Worm (Caenorhabditis elegans): ENCODE results near the gene spig-4.

The spig-4 gene

ce11 chrV:14350498-14350897, 43.8 kb upstream of the spig-4 start:
- TF ChIP-seq pqm-1 (tag; optimal IDR thresholded peaks at IDR 0.05) (no peak), pha-4 (tag; optimal IDR thresholded peaks at IDR 0.05) (no peak), lin-39 (tag; optimal IDR thresholded peaks at IDR 0.05) (no peak), egl-27 (tag; optimal IDR thresholded peaks at IDR 0.05) (no peak), tbx-2 (tag; optimal IDR thresholded peaks at IDR 0.05) (no peak), daf-12 (tag; optimal IDR thresholded peaks at IDR 0.05) (no peak), lsy-12 (tag; optimal IDR thresholded peaks at IDR 0.05) (no peak), fkh-10 (GFP tag; optimal IDR thresholded peaks at IDR 0.05) (no peak), ama-1 (optimal IDR thresholded peaks at IDR 0.05) (no peak), elt-1 (tag; optimal IDR thresholded peaks at IDR 0.05) (no peak), fos-1 (tag; optimal IDR thresholded peaks at IDR 0.05) (no peak), nhr-237 (tag; optimal IDR thresholded peaks at IDR 0.05) (no peak), nhr-25 (tag; optimal IDR thresholded peaks at IDR 0.05) (no peak), eor-1 (tag; optimal IDR thresholded peaks at IDR 0.05) (no peak), ceh-28 (tag; optimal IDR thresholded peaks at IDR 0.05) (no peak), nhr-12 (tag; optimal IDR thresholded peaks at IDR 0.05) (no peak)

ce11 chrV:14347234-14347826, 40.7 kb upstream of the spig-4 start, which contains the start of gene cept-2:
TSS of gene cept-2 (plus strand) at chrV:14347766.
- TF ChIP-seq lin-39 (tag; optimal IDR thresholded peaks at IDR 0.05) (peak; percentile 88), nhr-12 (tag; optimal IDR thresholded peaks at IDR 0.05) (no peak), elt-2 (tag; optimal IDR thresholded peaks at IDR 0.05) (no peak), aly-2 (tag; optimal IDR thresholded peaks at IDR 0.05) (no peak), nhr-237 (tag; optimal IDR thresholded peaks at IDR 0.05) (no peak), ztf-11 (tag; optimal IDR thresholded peaks at IDR 0.05) (no peak), elt-3 (tag; optimal IDR thresholded peaks at IDR 0.05) (no peak), ama-1 (optimal IDR thresholded peaks at IDR 0.05) (no peak), nfya-1 (tag; optimal IDR thresholded peaks at IDR 0.05; ENCODE audit: insufficient read depth) (peak; percentile 95), unc-39 (tag; optimal IDR thresholded peaks at IDR 0.05) (no peak), snpc-4 (tag; optimal IDR thresholded peaks at IDR 0.05) (peak; percentile 92), lin-15B (tag; optimal IDR thresholded peaks at IDR 0.05) (peak; percentile 66), fos-1 (tag; optimal IDR thresholded peaks at IDR 0.05) (peak; percentile 30), nhr-23 (tag; optimal IDR thresholded peaks at IDR 0.05) (peak; percentile 97), egl-5 (tag; optimal IDR thresholded peaks at IDR 0.05) (peak; percentile 93), ceh-16 (tag; optimal IDR thresholded peaks at IDR 0.05) (no peak), pha-4 (tag; optimal IDR thresholded peaks at IDR 0.05) (peak; percentile 95), elt-1 (tag; optimal IDR thresholded peaks at IDR 0.05) (peak; percentile 62), hmg-11 (tag; optimal IDR thresholded peaks at IDR 0.05) (no peak), zag-1 (tag; optimal IDR thresholded peaks at IDR 0.05) (no peak), mml-1 (tag; optimal IDR thresholded peaks at IDR 0.05) (no peak), nhr-76 (tag; optimal IDR thresholded peaks at IDR 0.05) (no peak), skn-1 (tag; optimal IDR thresholded peaks at IDR 0.05) (peak; percentile 56), daf-12 (tag; optimal IDR thresholded peaks at IDR 0.05) (peak; percentile 55), nhr-28 (tag; optimal IDR thresholded peaks at IDR 0.05) (no peak), nhr-43 (tag; optimal IDR thresholded peaks at IDR 0.05; ENCODE audit: poor library complexity, severe bottlenecking) (peak; percentile 93), eor-1 (tag; optimal IDR thresholded peaks at IDR 0.05) (no peak), nhr-77 (tag; optimal IDR thresholded peaks at IDR 0.05) (peak; percentile 78), mdl-1 (tag; optimal IDR thresholded peaks at IDR 0.05) (peak; percentile 34), fkh-2 (tag; optimal IDR thresholded peaks at IDR 0.05) (no peak), ZK546.5 (tag; optimal IDR thresholded peaks at IDR 0.05) (no peak), tbx-2 (tag; optimal IDR thresholded peaks at IDR 0.05) (peak; percentile 75), sea-2 (GFP tag; optimal IDR thresholded peaks at IDR 0.05) (no peak), ceh-9 (tag; optimal IDR thresholded peaks at IDR 0.05) (no peak), unc-62 (GFP tag; optimal IDR thresholded peaks at IDR 0.05) (peak; percentile 63), egl-27 (tag; optimal IDR thresholded peaks at IDR 0.05) (no peak), pqm-1 (tag; optimal IDR thresholded peaks at IDR 0.05) (peak; percentile 20), R02D3.7 (tag; optimal IDR thresholded peaks at IDR 0.05) (peak; percentile 85), fkh-10 (GFP tag; optimal IDR thresholded peaks at IDR 0.05) (peak; percentile 76), nhr-25 (tag; optimal IDR thresholded peaks at IDR 0.05) (peak; percentile 83), ceh-82 (tag; optimal IDR thresholded peaks at IDR 0.05) (peak; percentile 82), lsy-12 (tag; optimal IDR thresholded peaks at IDR 0.05) (peak; percentile 82), ztf-4 (tag; optimal IDR thresholded peaks at IDR 0.05) (no peak), jun-1 (tag; optimal IDR thresholded peaks at IDR 0.05) (peak; percentile 78), ceh-28 (tag; optimal IDR thresholded peaks at IDR 0.05) (peak; percentile 76), nhr-11 (tag; optimal IDR thresholded peaks at IDR 0.05) (peak; percentile 68), nhr-67 (tag; optimal IDR thresholded peaks at IDR 0.05) (no peak)
